In the genomic region with DNA sequence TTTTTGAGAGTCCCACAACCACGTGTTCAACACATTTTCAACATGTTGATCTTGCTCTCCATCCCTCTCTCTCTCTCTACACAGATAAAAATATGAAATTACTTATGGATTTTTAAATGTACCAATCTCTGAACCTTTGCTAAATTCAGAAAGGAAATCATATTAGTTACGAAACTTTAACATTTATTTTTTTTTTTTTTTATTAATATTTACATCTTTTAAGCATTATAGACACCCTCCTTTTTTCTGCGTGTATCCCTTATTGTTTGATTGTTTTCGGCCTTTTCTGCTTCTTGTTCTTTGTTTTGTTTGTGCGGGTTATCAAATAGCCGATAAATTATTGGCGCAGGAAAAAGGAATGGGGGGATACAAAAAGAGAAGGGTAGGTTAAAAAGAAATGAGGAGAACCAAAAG, we compare ENCODE assay signal across 5 fruit fly cellular contexts.
TF ChIP-seq lines count a peak whose summit lies in the region.

No protein-coding gene starts in this region.

- TF ChIP-seq CTCF in whole organism, embryonic (GFP tag; optimal IDR thresholded peaks at IDR 0.05; lab: Kevin White, UChicago) = peak; percentile 32

TF ChIP-seq in whole organism, adult, 20 proteins besides CTCF, POLR2A, EP300 and RAD21 (continues in another document):
- peak; percentile 87 for TF ChIP-seq CG33017 (tag; optimal IDR thresholded peaks at IDR 0.05; lab: Kevin White, UChicago)
- TF ChIP-seq CG7045 (GFP tag; optimal IDR thresholded peaks at IDR 0.05; lab: Kevin White, UChicago) = peak; percentile 68
- TF ChIP-seq Crg-1 (GFP tag; optimal IDR thresholded peaks at IDR 0.05; lab: Kevin White, UChicago) = peak; percentile 70
- TF ChIP-seq CG14711 (tag; optimal IDR thresholded peaks at IDR 0.05; lab: Kevin White, UChicago) = peak; percentile 93
- peak; percentile 20 for TF ChIP-seq cic (GFP tag; optimal IDR thresholded peaks at IDR 0.05; lab: Kevin White, UChicago)
- peak; percentile 95 for TF ChIP-seq CG7101 (tag; optimal IDR thresholded peaks at IDR 0.05; lab: Kevin White, UChicago)
- peak; percentile 53 for TF ChIP-seq Hr96 (GFP tag; optimal IDR thresholded peaks at IDR 0.05; lab: Kevin White, UChicago)
- no peak for TF ChIP-seq cnc (optimal IDR thresholded peaks at IDR 0.05; lab: Kevin White, UChicago)
- TF ChIP-seq bab1 (GFP tag; optimal IDR thresholded peaks at IDR 0.05; lab: Kevin White, UChicago) = peak; percentile 91
- peak; percentile 64 for TF ChIP-seq kay (GFP tag; lab: Kevin White, UChicago; ENCODE audit: borderline replicate concordance)
- peak; percentile 65 for TF ChIP-seq CG12768 (GFP tag; optimal IDR thresholded peaks at IDR 0.05; lab: Kevin White, UChicago)
- TF ChIP-seq ovo (GFP tag; optimal IDR thresholded peaks at IDR 0.05; lab: Kevin White, UChicago) = no peak
- no peak for TF ChIP-seq tj (GFP tag; optimal IDR thresholded peaks at IDR 0.05; lab: Kevin White, UChicago)
- TF ChIP-seq CG1620 (GFP tag; optimal IDR thresholded peaks at IDR 0.05; lab: Kevin White, UChicago) = peak; percentile 63
- peak; percentile 33 for TF ChIP-seq CG5204 (GFP tag; optimal IDR thresholded peaks at IDR 0.05; lab: Kevin White, UChicago)
- no peak for TF ChIP-seq toe (GFP tag; optimal IDR thresholded peaks at IDR 0.05; lab: Kevin White, UChicago)
- TF ChIP-seq CG11617 (GFP tag; optimal IDR thresholded peaks at IDR 0.05; lab: Kevin White, UChicago) = peak; percentile 84

TF ChIP-seq in whole organism, embryonic, 481 proteins besides CTCF, POLR2A, EP300 and RAD21 (continues in another document):
- TF ChIP-seq Taf1 (GFP tag; IDR thresholded peaks at IDR 0.05; lab: Robert Waterston, UW) (peak; percentile 93), CG15269 (tag; optimal IDR thresholded peaks at IDR 0.05; lab: Kevin White, UChicago) (peak; percentile 98), CG17802 (tag; optimal IDR thresholded peaks at IDR 0.05; lab: Kevin White, UChicago) (peak; percentile 71), CG2712 (tag; optimal IDR thresholded peaks at IDR 0.05; lab: Kevin White, UChicago) (peak; percentile 99), phol (tag; optimal IDR thresholded peaks at IDR 0.05; lab: Kevin White, UChicago) (peak; percentile 96), sna (GFP tag; IDR thresholded peaks at IDR 0.05; lab: Robert Waterston, UW; ENCODE audit: partially characterized antibody) (no peak), CG9817 (tag; optimal IDR thresholded peaks at IDR 0.05; lab: Kevin White, UChicago) (peak; percentile 96), CG17612 (GFP tag; IDR thresholded peaks at IDR 0.05; lab: Robert Waterston, UW) (peak; percentile 92), dmrt11E (tag; optimal IDR thresholded peaks at IDR 0.05; lab: Kevin White, UChicago) (peak; percentile 99), CG17385 (GFP tag; optimal IDR thresholded peaks at IDR 0.05; lab: Kevin White, UChicago) (peak; percentile 97), CG4328 (GFP tag; optimal IDR thresholded peaks at IDR 0.05; lab: Kevin White, UChicago) (peak; percentile 93), gcm2 (GFP tag; optimal IDR thresholded peaks at IDR 0.05; lab: Kevin White, UChicago) (peak; percentile 38), fru (optimal IDR thresholded peaks at IDR 0.05; lab: Kevin White, UChicago) (no peak), Dfd (GFP tag; optimal IDR thresholded peaks at IDR 0.05; lab: Kevin White, UChicago) (no peak), pfk (GFP tag; optimal IDR thresholded peaks at IDR 0.05; lab: Kevin White, UChicago) (peak; percentile 37), Dip2 (GFP tag; IDR thresholded peaks at IDR 0.05; lab: Robert Waterston, UW) (0 out of 2 replicates have a peak, but pooled peaks have one; percentile 37), CG11456 (GFP tag; IDR thresholded peaks at IDR 0.05; lab: Robert Waterston, UW) (peak; percentile 96)

TF ChIP-seq in whole organism, prepupa, 60 proteins besides CTCF, POLR2A, EP300 and RAD21 (continues in another document):
- TF ChIP-seq CG10631 (GFP tag; optimal IDR thresholded peaks at IDR 0.05; lab: Kevin White, UChicago) (peak; percentile 91), CG8632 (GFP tag; optimal IDR thresholded peaks at IDR 0.05; lab: Kevin White, UChicago) (peak; percentile 93), Eip78C (GFP tag; lab: Kevin White, UChicago) (peak; percentile 95), CG11294 (GFP tag; IDR thresholded peaks at IDR 0.05; lab: Robert Waterston, UW) (peak; percentile 56), CG8119 (GFP tag; IDR thresholded peaks at IDR 0.05; lab: Robert Waterston, UW) (peak; percentile 82), Sox102F (GFP tag; optimal IDR thresholded peaks at IDR 0.05; lab: Kevin White, UChicago) (peak; percentile 90), Smox (GFP tag; optimal IDR thresholded peaks at IDR 0.05; lab: Kevin White, UChicago) (peak; percentile 91), Sox14 (GFP tag; optimal IDR thresholded peaks at IDR 0.05; lab: Kevin White, UChicago) (peak; percentile 80), Sox15 (GFP tag; optimal IDR thresholded peaks at IDR 0.05; lab: Kevin White, UChicago) (peak; percentile 67), OdsH (GFP tag; optimal IDR thresholded peaks at IDR 0.05; lab: Kevin White, UChicago) (peak; percentile 85), Eip75B (GFP tag; optimal IDR thresholded peaks at IDR 0.05; lab: Kevin White, UChicago) (peak; percentile 83), CG10669 (GFP tag; optimal IDR thresholded peaks at IDR 0.05; lab: Kevin White, UChicago) (peak; percentile 80), fd59A (GFP tag; optimal IDR thresholded peaks at IDR 0.05; lab: Kevin White, UChicago) (peak; percentile 66), CG3919 (GFP tag; optimal IDR thresholded peaks at IDR 0.05; lab: Kevin White, UChicago) (peak; percentile 85), achi (GFP tag; optimal IDR thresholded peaks at IDR 0.05; lab: Kevin White, UChicago) (peak; percentile 85), CG6276 (GFP tag; optimal IDR thresholded peaks at IDR 0.05; lab: Kevin White, UChicago) (peak; percentile 46), CG16779 (tag; optimal IDR thresholded peaks at IDR 0.05; lab: Kevin White, UChicago) (peak; percentile 63), Hr4 (GFP tag; optimal IDR thresholded peaks at IDR 0.05; lab: Kevin White, UChicago) (peak; percentile 63)

TF ChIP-seq in whole organism, pupa, 21 proteins besides CTCF, POLR2A, EP300 and RAD21 (continues in another document):
- peak; percentile 90 for TF ChIP-seq CG4496 (GFP tag; IDR thresholded peaks at IDR 0.05; lab: Robert Waterston, UW)
- peak; percentile 72 for TF ChIP-seq CG32121 (GFP tag; IDR thresholded peaks at IDR 0.05; lab: Robert Waterston, UW)
- peak; percentile 66 for TF ChIP-seq Pif1A (GFP tag; optimal IDR thresholded peaks at IDR 0.05; lab: Kevin White, UChicago)
- TF ChIP-seq CG14655 (GFP tag; optimal IDR thresholded peaks at IDR 0.05; lab: Kevin White, UChicago) = peak; percentile 66
- TF ChIP-seq CG9948 (tag; optimal IDR thresholded peaks at IDR 0.05; lab: Kevin White, UChicago) = peak; percentile 87
- peak; percentile 54; the same call in 1 of the 2 replicates for TF ChIP-seq rn (GFP tag; IDR thresholded peaks at IDR 0.05; lab: Robert Waterston, UW)
- TF ChIP-seq EcR (GFP tag; optimal IDR thresholded peaks at IDR 0.05; lab: Kevin White, UChicago) = no peak
- TF ChIP-seq CG34367 (tag; optimal IDR thresholded peaks at IDR 0.05; lab: Kevin White, UChicago) = peak; percentile 70
- TF ChIP-seq gl (tag; optimal IDR thresholded peaks at IDR 0.05; lab: Kevin White, UChicago) = peak; percentile 36
- TF ChIP-seq D1 (tag; optimal IDR thresholded peaks at IDR 0.05; lab: Kevin White, UChicago) = peak; percentile 54
- peak; percentile 73 for TF ChIP-seq Pif1B (GFP tag; optimal IDR thresholded peaks at IDR 0.05; lab: Kevin White, UChicago)
- peak; percentile 86 for TF ChIP-seq CG17806 (tag; optimal IDR thresholded peaks at IDR 0.05; lab: Kevin White, UChicago)
- TF ChIP-seq Ets98B (GFP tag; IDR thresholded peaks at IDR 0.05; lab: Robert Waterston, UW) = peak; percentile 79
- TF ChIP-seq Snoo (tag; optimal IDR thresholded peaks at IDR 0.05; lab: Kevin White, UChicago) = peak; percentile 92
- peak; percentile 83 for TF ChIP-seq CG12605 (GFP tag; IDR thresholded peaks at IDR 0.05; lab: Robert Waterston, UW)
- no peak for TF ChIP-seq fd96Ca (GFP tag; IDR thresholded peaks at IDR 0.05; lab: Robert Waterston, UW)
- no peak for TF ChIP-seq CG10348 (GFP tag; IDR thresholded peaks at IDR 0.05; lab: Robert Waterston, UW)
- peak; percentile 86 for TF ChIP-seq CG15710 (tag; optimal IDR thresholded peaks at IDR 0.05; lab: Kevin White, UChicago)
- TF ChIP-seq CG8159 (tag; optimal IDR thresholded peaks at IDR 0.05; lab: Kevin White, UChicago) = peak; percentile 90
- TF ChIP-seq CG13204 (GFP tag; optimal IDR thresholded peaks at IDR 0.05; lab: Kevin White, UChicago) = peak; percentile 48

TF ChIP-seq in whole organism, wandering third instar larva, 38 proteins besides CTCF, POLR2A, EP300 and RAD21 (continues in another document):
- TF ChIP-seq Rel (GFP tag; optimal IDR thresholded peaks at IDR 0.05; lab: Kevin White, UChicago) (peak; percentile 71), Rel (tag; optimal IDR thresholded peaks at IDR 0.05; lab: Kevin White, UChicago) (peak; percentile 91), GATAd (GFP tag; optimal IDR thresholded peaks at IDR 0.05; lab: Kevin White, UChicago) (peak; percentile 79), HLH106 (tag; optimal IDR thresholded peaks at IDR 0.05; lab: Kevin White, UChicago) (peak; percentile 98), Abd-B (GFP tag; optimal IDR thresholded peaks at IDR 0.05; lab: Kevin White, UChicago) (no peak), fru (GFP tag; optimal IDR thresholded peaks at IDR 0.05; lab: Kevin White, UChicago) (peak; percentile 94), ey (GFP tag; optimal IDR thresholded peaks at IDR 0.05; lab: Kevin White, UChicago) (peak; percentile 88), Sp1 (GFP tag; optimal IDR thresholded peaks at IDR 0.05; lab: Kevin White, UChicago) (peak; percentile 99), Vsx2 (GFP tag; optimal IDR thresholded peaks at IDR 0.05; lab: Kevin White, UChicago; ENCODE audit: partially characterized antibody) (no peak), dsf (GFP tag; optimal IDR thresholded peaks at IDR 0.05; lab: Kevin White, UChicago; ENCODE audit: borderline replicate concordance) (peak; percentile 75), Hr83 (GFP tag; optimal IDR thresholded peaks at IDR 0.05; lab: Kevin White, UChicago; ENCODE audit: poor library complexity, severe bottlenecking) (no peak), Dfd (GFP tag; optimal IDR thresholded peaks at IDR 0.05; lab: Kevin White, UChicago) (no peak), rgr (GFP tag; optimal IDR thresholded peaks at IDR 0.05; lab: Kevin White, UChicago) (peak; percentile 94), dmrt93B (GFP tag; optimal IDR thresholded peaks at IDR 0.05; lab: Kevin White, UChicago) (peak; percentile 88), tai (GFP tag; optimal IDR thresholded peaks at IDR 0.05; lab: Kevin White, UChicago) (peak; percentile 79), h (GFP tag; optimal IDR thresholded peaks at IDR 0.05; lab: Kevin White, UChicago) (peak; percentile 95), psq (GFP tag; optimal IDR thresholded peaks at IDR 0.05; lab: Kevin White, UChicago) (peak; percentile 98), br (GFP tag; optimal IDR thresholded peaks at IDR 0.05; lab: Kevin White, UChicago) (peak; percentile 84), dl (GFP tag; optimal IDR thresholded peaks at IDR 0.05; lab: Kevin White, UChicago; ENCODE audit: insufficient read depth in 1 of 2, partially characterized antibody in 2 of 2) (no peak), N (GFP tag; optimal IDR thresholded peaks at IDR 0.05; lab: Kevin White, UChicago) (no peak), woc (GFP tag; optimal IDR thresholded peaks at IDR 0.05; lab: Kevin White, UChicago) (peak; percentile 81)
